Worm (Caenorhabditis elegans) whole organism, L3 larva: ENCODE results near the gene epg-7.

Experiments
- ama-1 ChIP-seq: fragments of 150-350 bp; optimal IDR thresholded peaks from 2 replicates; lab custom pipeline; 2018
- egl-27 ChIP-seq: sonication (generic microtip); optimal IDR thresholded peaks from 4 replicates; lab custom pipeline; 2017; ENCODE audit warnings: missing biosample characterization, missing genetic modification reagents, missing genetic modification characterization
- elt-2 ChIP-seq: sonication (generic microtip); optimal IDR thresholded peaks from 2 replicates; lab custom pipeline; 2016; ENCODE audit warnings: missing genetic modification reagents, mild to moderate bottlenecking, missing genetic modification characterization, missing compliant biosample characterization
- fkh-10 ChIP-seq: sonication (generic microtip); optimal IDR thresholded peaks from 2 replicates; lab custom pipeline; 2017; ENCODE audit warnings: missing biosample characterization, missing genetic modification reagents, missing genetic modification characterization
- lin-39 ChIP-seq: fragments of 150-350 bp; optimal IDR thresholded peaks from 2 replicates; lab custom pipeline; 2018; ENCODE audit warnings: missing biosample characterization, missing genetic modification reagents, missing genetic modification characterization
- nhr-12 ChIP-seq: fragments of 150-350 bp; optimal IDR thresholded peaks from 2 replicates; lab custom pipeline; 2014; ENCODE audit warnings: missing biosample characterization, missing genetic modification characterization
- nhr-23 ChIP-seq: fragments of 150-350 bp; optimal IDR thresholded peaks from 2 replicates; lab custom pipeline; 2014; ENCODE audit warnings: missing biosample characterization, missing genetic modification reagents, missing genetic modification characterization
- nhr-28 ChIP-seq: fragments of 150-350 bp; optimal IDR thresholded peaks from 2 replicates; lab custom pipeline; 2014; ENCODE audit warnings: missing biosample characterization, missing genetic modification characterization
- pha-4 ChIP-seq: fragments of 150-350 bp; optimal IDR thresholded peaks from 2 replicates; lab custom pipeline; 2014; ENCODE audit warnings: missing biosample characterization, missing genetic modification reagents, missing genetic modification characterization
- sea-2 ChIP-seq: fragments of 150-350 bp; sonication (generic microtip); optimal IDR thresholded peaks from 4 replicates; lab custom pipeline; 2014; ENCODE audit warnings: missing biosample characterization, missing genetic modification reagents, missing genetic modification characterization
- snpc-4 ChIP-seq: fragments of 150-350 bp; optimal IDR thresholded peaks from 2 replicates; lab custom pipeline; 2014; ENCODE audit warnings: missing biosample characterization, missing genetic modification characterization

- TF ChIP-seq ama-1 (peak; percentile 57), egl-27 (peak; percentile 70), nhr-23 (tag; lab: Kevin White, UChicago) (peak; percentile 98), nhr-28 (tag; lab: Kevin White, UChicago) (no peak), nhr-12 (tag; lab: Kevin White, UChicago) (no peak), pha-4 (tag; lab: Kevin White, UChicago) (peak; percentile 93), fkh-10 (GFP tag; lab: Kevin White, UChicago) (peak; percentile 3), lin-39 (tag; lab: Kevin White, UChicago) (peak; percentile 99), sea-2 (no peak), elt-2 (tag; lab: Kevin White, UChicago) (peak; percentile 85), snpc-4 (tag; lab: Kevin White, UChicago) (peak; percentile 66)
These were observed at the start of gene epg-7 for ce11 chrX:7334302-7334724.
